Worm (Caenorhabditis elegans): Measurements from ENCODE around the gene angl-1.

The angl-1 gene

DNA sequence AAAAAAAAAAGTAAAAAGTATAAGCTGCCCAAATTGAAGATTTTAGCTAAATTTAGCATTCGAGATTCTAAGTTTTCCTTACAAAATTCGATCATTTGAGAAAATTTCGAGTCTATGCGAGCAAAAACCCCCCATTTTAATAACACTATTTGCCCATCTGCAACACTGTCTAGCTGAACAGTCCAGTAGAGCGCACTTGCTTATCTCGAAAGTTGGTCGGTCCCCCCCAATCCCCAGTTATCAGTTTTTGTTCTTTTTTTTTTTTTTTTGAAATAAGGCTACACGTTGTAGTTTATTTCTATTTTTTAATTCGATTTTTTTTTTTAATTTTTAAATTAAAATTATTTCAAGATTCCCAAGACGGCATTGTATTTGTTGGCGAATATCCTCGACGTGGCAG, 4.8 kb downstream of the angl-1 start:
- TF ChIP-seq tbx-9 (tag; optimal IDR thresholded peaks at IDR 0.05; ENCODE audit: borderline replicate concordance) (no peak), F55B11.4 (tag; optimal IDR thresholded peaks at IDR 0.05; ENCODE audit: borderline replicate concordance, insufficient read depth) (no peak), repo-1 (tag; optimal IDR thresholded peaks at IDR 0.05) (no peak), madf-10 (tag; optimal IDR thresholded peaks at IDR 0.05) (no peak), nhr-80 (tag; optimal IDR thresholded peaks at IDR 0.05) (peak; percentile 82), ZK185.1 (tag; optimal IDR thresholded peaks at IDR 0.05; ENCODE audit: poor library complexity, severe bottlenecking) (no peak), dox-1 (GFP tag; IDR thresholded peaks at IDR 0.05) (no peak), cebp-2 (GFP tag; IDR thresholded peaks at IDR 0.05) (no peak), mcd-1 (GFP tag; IDR thresholded peaks at IDR 0.05) (peak; percentile 87), fkh-3 (tag; optimal IDR thresholded peaks at IDR 0.05) (no peak)

DNA sequence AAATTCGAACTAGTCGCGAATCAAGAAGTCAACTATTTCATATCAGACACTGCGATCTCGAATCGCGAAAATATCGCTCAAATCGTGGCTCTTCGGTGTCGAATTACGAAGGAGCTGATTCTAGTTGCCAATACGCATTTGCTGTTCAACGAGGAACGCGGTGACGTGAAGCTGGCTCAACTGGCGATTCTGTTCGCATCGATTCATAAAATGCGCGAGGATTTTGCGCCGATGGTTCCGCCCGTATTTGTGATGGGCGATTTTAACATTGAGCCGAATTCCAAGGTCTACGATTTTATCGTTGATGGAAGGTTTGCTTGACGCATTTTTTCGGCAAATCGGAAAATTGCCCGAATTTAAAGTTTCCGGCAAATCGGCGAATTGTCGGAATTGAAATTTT, 7.6 kb downstream of the angl-1 start:
- TF ChIP-seq zim-3 (tag; optimal IDR thresholded peaks at IDR 0.05) (no peak), ceh-100 (GFP tag; IDR thresholded peaks at IDR 0.05) (no peak), die-1 (tag; optimal IDR thresholded peaks at IDR 0.05) (no peak), ets-4 (GFP tag; optimal IDR thresholded peaks at IDR 0.05) (no peak), F10E7.11 (tag; optimal IDR thresholded peaks at IDR 0.05) (no peak), bed-1 (GFP tag; IDR thresholded peaks at IDR 0.05) (no peak)

DNA sequence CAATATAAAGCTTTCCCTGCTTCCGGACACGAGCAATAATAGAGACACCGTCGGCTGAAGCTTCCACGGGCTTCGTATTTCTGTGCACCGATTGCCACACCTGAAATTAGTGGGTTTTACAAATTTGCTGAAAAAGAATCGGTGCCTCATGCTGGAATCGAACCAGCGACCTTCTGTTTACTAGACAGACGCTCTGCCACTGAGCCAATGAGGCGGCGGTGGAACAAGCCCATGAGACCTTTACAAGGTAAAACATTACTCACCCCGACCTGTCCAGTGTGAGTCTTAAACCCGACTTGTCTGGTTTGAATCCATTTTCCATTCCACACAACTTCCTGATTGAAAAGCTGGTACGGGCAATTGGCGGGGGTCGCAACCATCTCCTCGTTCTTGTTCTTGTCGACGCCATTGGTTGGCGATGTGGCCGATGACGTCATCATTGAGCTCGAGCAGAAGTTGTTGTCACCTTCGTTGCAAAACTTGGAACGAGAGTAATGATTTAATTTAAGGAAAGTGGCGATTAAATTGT, 11.7 kb downstream of the angl-1 start, which contains the start of gene ndx-2:
TSS of gene ndx-2 (minus strand) at position 479 of the 529 bp plus-strand sequence.
- TF ChIP-seq unc-130 (GFP tag; optimal IDR thresholded peaks at IDR 0.05) (no peak), sptf-2 (GFP tag; optimal IDR thresholded peaks at IDR 0.05) (peak; percentile 86), D2030.7 (GFP tag; IDR thresholded peaks at IDR 0.05) (peak; percentile 57; the same call in 1 of the 2 replicates), Y53G8AR.9 (GFP tag; conservative IDR thresholded peaks at IDR 0.05) (peak; percentile 61), Y53F4B.3 (GFP tag; IDR thresholded peaks at IDR 0.05) (no peak), nhr-27 (tag; optimal IDR thresholded peaks at IDR 0.05) (no peak), ztf-28 (GFP tag; IDR thresholded peaks at IDR 0.05) (no peak), attf-6 (GFP tag; IDR thresholded peaks at IDR 0.05) (peak; percentile 60; the same call in 1 of the 2 replicates), snpc-4 (GFP tag; optimal IDR thresholded peaks at IDR 0.05) (peak; percentile 28), snpc-4 (tag; optimal IDR thresholded peaks at IDR 0.05) (peak in 3 of 4 experiments; percentile 12 to 55 (median 23)), lir-1 (GFP tag; conservative IDR thresholded peaks at IDR 0.05) (no peak), sdz-38 (tag; optimal IDR thresholded peaks at IDR 0.05) (no peak), let-607 (tag; optimal IDR thresholded peaks at IDR 0.05) (no peak), nfya-1 (tag; optimal IDR thresholded peaks at IDR 0.05; ENCODE audit: borderline replicate concordance, insufficient read depth) (no peak), madf-6 (GFP tag; IDR thresholded peaks at IDR 0.05) (peak; percentile 66), hlh-12 (tag; optimal IDR thresholded peaks at IDR 0.05) (no peak), snpc-1.3 (tag; optimal IDR thresholded peaks at IDR 0.05; ENCODE audit: insufficient read depth) (peak; percentile 50), mel-28 (tag; optimal IDR thresholded peaks at IDR 0.05; ENCODE audit: borderline replicate concordance) (no peak), mcd-1 (GFP tag; IDR thresholded peaks at IDR 0.05) (peak; percentile 68), nhr-80 (tag; optimal IDR thresholded peaks at IDR 0.05) (peak; percentile 13), aptf-3 (GFP tag; IDR thresholded peaks at IDR 0.05) (peak; percentile 67; the same call in 1 of the 2 replicates), unc-62 (GFP tag; optimal IDR thresholded peaks at IDR 0.05) (no peak), K12H6.12 (tag; optimal IDR thresholded peaks at IDR 0.05) (no peak), atf-7 (tag; optimal IDR thresholded peaks at IDR 0.05) (peak; percentile 8), rec-8 (tag; optimal IDR thresholded peaks at IDR 0.05) (peak in 1 of 2 experiments; percentile 69), let-526 (GFP tag; IDR thresholded peaks at IDR 0.05) (no peak), dpff-1 (tag; optimal IDR thresholded peaks at IDR 0.05) (no peak), T07F8.4 (tag; optimal IDR thresholded peaks at IDR 0.05) (peak; percentile 45), lsy-27 (tag; optimal IDR thresholded peaks at IDR 0.05; ENCODE audit: borderline replicate concordance, insufficient read depth) (no peak), ztf-25 (GFP tag; IDR thresholded peaks at IDR 0.05) (no peak), rcor-1 (GFP tag; IDR thresholded peaks at IDR 0.05) (peak; percentile 65)

Measured in whole organism, young adult.